Worm (Caenorhabditis elegans) whole organism, L3 larva: ENCODE data around the gene F49E11.2.

ENCODE experiments used
- ZK546.5 ChIP-seq: sonication (generic microtip); optimal IDR thresholded peaks from 2 replicates; lab custom pipeline; 2017; ENCODE audit warnings: missing biosample characterization, missing genetic modification characterization
- ama-1 ChIP-seq: fragments of 150-350 bp; optimal IDR thresholded peaks from 2 replicates; lab custom pipeline; 2018
- ceh-16 ChIP-seq: sonication (generic microtip); optimal IDR thresholded peaks from 2 replicates; lab custom pipeline; 2017; ENCODE audit warnings: missing biosample characterization, missing genetic modification characterization
- ceh-28 ChIP-seq: fragments of 150-350 bp; optimal IDR thresholded peaks from 2 replicates; lab custom pipeline; 2014; ENCODE audit warnings: missing biosample characterization, missing genetic modification reagents, missing genetic modification characterization
- daf-12 ChIP-seq: fragments of 150-350 bp; optimal IDR thresholded peaks from 2 replicates; lab custom pipeline; 2014; ENCODE audit warnings: missing biosample characterization, missing genetic modification reagents, missing genetic modification characterization
- egl-27 ChIP-seq: sonication (generic microtip); optimal IDR thresholded peaks from 4 replicates; lab custom pipeline; 2017; ENCODE audit warnings: missing biosample characterization, missing genetic modification reagents, missing genetic modification characterization
- egl-5 ChIP-seq: fragments of 150-350 bp; optimal IDR thresholded peaks from 2 replicates; lab custom pipeline; 2017; ENCODE audit warnings: missing biosample characterization, missing genetic modification reagents, missing genetic modification characterization, inconsistent platforms
- elt-1 ChIP-seq: fragments of 150-350 bp; optimal IDR thresholded peaks from 2 replicates; lab custom pipeline; 2014; ENCODE audit warnings: missing biosample characterization, missing genetic modification characterization
- elt-2 ChIP-seq: sonication (generic microtip); optimal IDR thresholded peaks from 2 replicates; lab custom pipeline; 2016; ENCODE audit warnings: missing genetic modification reagents, mild to moderate bottlenecking, missing genetic modification characterization, missing compliant biosample characterization
- elt-3 ChIP-seq, 3 experiments: fragments of 150-350 bp in 1 of 3; sonication (generic microtip) in 2 of 3; optimal IDR thresholded peaks; 2 replicates in 2 of 3; 4 replicates in 1 of 3; lab custom pipeline; 2014 to 2017; ENCODE audit warnings: missing biosample characterization in 3 of 3, missing genetic modification characterization in 3 of 3
- eor-1 ChIP-seq, 2 experiments: fragments of 150-350 bp; optimal IDR thresholded peaks; 2 replicates each; lab custom pipeline; 2014 to 2018; ENCODE audit warnings: missing biosample characterization in 2 of 2, missing genetic modification characterization in 2 of 2
- fkh-10 ChIP-seq: sonication (generic microtip); optimal IDR thresholded peaks from 2 replicates; lab custom pipeline; 2017; ENCODE audit warnings: missing biosample characterization, missing genetic modification reagents, missing genetic modification characterization
- fkh-2 ChIP-seq: fragments of 150-350 bp; optimal IDR thresholded peaks from 2 replicates; lab custom pipeline; 2014; ENCODE audit warnings: missing biosample characterization, missing genetic modification reagents, missing genetic modification characterization
- fos-1 ChIP-seq: fragments of 150-350 bp; optimal IDR thresholded peaks from 2 replicates; lab custom pipeline; 2014; ENCODE audit warnings: missing biosample characterization, missing genetic modification characterization
- hmg-11 ChIP-seq: sonication (generic microtip); optimal IDR thresholded peaks from 2 replicates; lab custom pipeline; 2016; ENCODE audit warnings: missing genetic modification characterization, missing compliant biosample characterization
- jun-1 ChIP-seq: fragments of 150-350 bp; optimal IDR thresholded peaks from 2 replicates; lab custom pipeline; 2014; ENCODE audit warnings: missing biosample characterization, missing genetic modification reagents, missing genetic modification characterization
- lin-39 ChIP-seq: fragments of 150-350 bp; optimal IDR thresholded peaks from 2 replicates; lab custom pipeline; 2018; ENCODE audit warnings: missing biosample characterization, missing genetic modification reagents, missing genetic modification characterization
- lsy-12 ChIP-seq: sonication (generic microtip); optimal IDR thresholded peaks from 2 replicates; lab custom pipeline; 2016; ENCODE audit warnings: mild to moderate bottlenecking, missing genetic modification characterization, missing compliant biosample characterization
- mml-1 ChIP-seq: fragments of 150-350 bp; sonication (generic microtip); optimal IDR thresholded peaks from 3 replicates; lab custom pipeline; 2014; ENCODE audit warnings: missing biosample characterization, missing genetic modification characterization
- nhr-12 ChIP-seq: fragments of 150-350 bp; optimal IDR thresholded peaks from 2 replicates; lab custom pipeline; 2014; ENCODE audit warnings: missing biosample characterization, missing genetic modification characterization
- nhr-23 ChIP-seq: fragments of 150-350 bp; optimal IDR thresholded peaks from 2 replicates; lab custom pipeline; 2014; ENCODE audit warnings: missing biosample characterization, missing genetic modification reagents, missing genetic modification characterization
- nhr-237 ChIP-seq: fragments of 150-350 bp; optimal IDR thresholded peaks from 2 replicates; lab custom pipeline; 2014; ENCODE audit warnings: missing biosample characterization, missing genetic modification characterization
- nhr-25 ChIP-seq: sonication (generic microtip); optimal IDR thresholded peaks from 2 replicates; lab custom pipeline; 2017; ENCODE audit warnings: missing biosample characterization, missing genetic modification characterization
- nhr-28 ChIP-seq: fragments of 150-350 bp; optimal IDR thresholded peaks from 2 replicates; lab custom pipeline; 2014; ENCODE audit warnings: missing biosample characterization, missing genetic modification characterization
- nhr-67 ChIP-seq: fragments of 150-350 bp; optimal IDR thresholded peaks from 2 replicates; lab custom pipeline; 2014; ENCODE audit warnings: missing biosample characterization, missing genetic modification characterization
- nhr-77 ChIP-seq: fragments of 150-350 bp; optimal IDR thresholded peaks from 2 replicates; lab custom pipeline; 2014; ENCODE audit warnings: missing biosample characterization, missing genetic modification characterization
- pqm-1 ChIP-seq: fragments of 150-350 bp; optimal IDR thresholded peaks from 2 replicates; lab custom pipeline; 2017; ENCODE audit warnings: missing biosample characterization, missing genetic modification characterization, inconsistent platforms
- sea-2 ChIP-seq: fragments of 150-350 bp; sonication (generic microtip); optimal IDR thresholded peaks from 4 replicates; lab custom pipeline; 2014; ENCODE audit warnings: missing biosample characterization, missing genetic modification reagents, missing genetic modification characterization
- skn-1 ChIP-seq: fragments of 150-350 bp; optimal IDR thresholded peaks from 2 replicates; lab custom pipeline; 2014; ENCODE audit warnings: missing biosample characterization, missing genetic modification characterization
- snpc-4 ChIP-seq: fragments of 150-350 bp; optimal IDR thresholded peaks from 2 replicates; lab custom pipeline; 2014; ENCODE audit warnings: missing biosample characterization, missing genetic modification characterization
- tbx-2 ChIP-seq: sonication (generic microtip); optimal IDR thresholded peaks from 2 replicates; lab custom pipeline; 2016; ENCODE audit warnings: mild to moderate bottlenecking, missing genetic modification characterization, missing compliant biosample characterization
- unc-39 ChIP-seq: sonication (generic microtip); optimal IDR thresholded peaks from 4 replicates; lab custom pipeline; 2017; ENCODE audit warnings: missing biosample characterization, missing genetic modification characterization
- unc-62 ChIP-seq: fragments of 150-350 bp; sonication (generic microtip); optimal IDR thresholded peaks from 4 replicates; lab custom pipeline; 2014; ENCODE audit warnings: missing biosample characterization, missing genetic modification reagents, missing genetic modification characterization
- ztf-11 ChIP-seq: fragments of 150-350 bp; optimal IDR thresholded peaks from 2 replicates; lab custom pipeline; 2014; ENCODE audit warnings: missing biosample characterization, missing genetic modification characterization

F49E11.2 gene

ce11 chrIV:13013711-13014341 lies 25.0 kb downstream of the F49E11.2 start:
- TF ChIP-seq snpc-4 (tag; lab: Kevin White, UChicago) (peak; percentile 24), unc-39 (tag; lab: Kevin White, UChicago) (no peak), fkh-10 (GFP tag; lab: Kevin White, UChicago) (no peak), elt-1 (tag; lab: Kevin White, UChicago) (peak; percentile 97)
- TF ChIP-seq, all 47 proteins: peak for 2

- no peak for TF ChIP-seq daf-12 (tag; lab: Kevin White, UChicago)
- TF ChIP-seq egl-5 (tag; lab: Kevin White, UChicago): peak; percentile 62
- peak; percentile 52 for TF ChIP-seq elt-1 (tag; lab: Kevin White, UChicago)
- no peak for TF ChIP-seq elt-3 (tag; optimal IDR thresholded peaks at IDR 0.05; lab: Kevin White, UChicago)
- TF ChIP-seq nhr-25 (tag; lab: Kevin White, UChicago): peak; percentile 59
These were observed 25.6 kb downstream of the F49E11.2 start for ce11 chrIV:13013231-13013630.

- no peak for TF ChIP-seq ZK546.5 (tag; lab: Kevin White, UChicago)
- TF ChIP-seq hmg-11 (tag; lab: Kevin White, UChicago): no peak
- TF ChIP-seq lsy-12 (tag; lab: Kevin White, UChicago): no peak
- TF ChIP-seq unc-62 (GFP tag; lab: Kevin White, UChicago): no peak
- TF ChIP-seq nhr-77: no peak
- TF ChIP-seq mml-1 (tag; lab: Kevin White, UChicago): no peak
- TF ChIP-seq ceh-16: no peak
- no peak for TF ChIP-seq nhr-67 (tag; lab: Kevin White, UChicago)
- no peak for TF ChIP-seq fos-1 (tag; lab: Kevin White, UChicago)
- TF ChIP-seq sea-2 (GFP tag; lab: Kevin White, UChicago): no peak
These were observed 29.3 kb downstream of the F49E11.2 start for ce11 chrIV:13009507-13009906.

ce11 chrIV:13008405-13009208 lies 30.2 kb downstream of the F49E11.2 start, which contains the start of gene mbk-2:
Gene mbk-2, plus strand, starts transcription at chrIV:13009158.
- TF ChIP-seq pqm-1 (tag; lab: Kevin White, UChicago) (peak; percentile 66), elt-2 (tag; lab: Kevin White, UChicago) (peak; percentile 77), ceh-16 (no peak)

- peak; percentile 29 for TF ChIP-seq nhr-23 (tag; lab: Kevin White, UChicago)
- TF ChIP-seq hmg-11 (tag; lab: Kevin White, UChicago): no peak
These were observed 39.7 kb downstream of the F49E11.2 start for ce11 chrIV:12999087-12999486.

- no peak for TF ChIP-seq nhr-28 (tag; lab: Kevin White, UChicago)
- TF ChIP-seq ztf-11 (tag; lab: Kevin White, UChicago): no peak
- no peak for TF ChIP-seq lin-39 (tag; lab: Kevin White, UChicago)
- peak; percentile 35 for TF ChIP-seq nhr-23 (tag; lab: Kevin White, UChicago)
- peak in 1 of 3 experiments; percentile 8 for TF ChIP-seq elt-3 (tag; optimal IDR thresholded peaks at IDR 0.05; lab: Kevin White, UChicago)
These were observed 41.2 kb downstream of the F49E11.2 start for ce11 chrIV:12997560-12997959.

- TF ChIP-seq jun-1 (tag; lab: Kevin White, UChicago) (no peak), tbx-2 (tag; lab: Kevin White, UChicago) (no peak), skn-1 (tag; lab: Kevin White, UChicago) (no peak), ceh-28 (tag; lab: Kevin White, UChicago) (no peak), egl-27 (no peak), lin-39 (tag; lab: Kevin White, UChicago) (no peak), nhr-237 (tag; lab: Kevin White, UChicago) (no peak), eor-1 (tag; optimal IDR thresholded peaks at IDR 0.05; lab: Kevin White, UChicago) (no peak), fkh-2 (tag; lab: Kevin White, UChicago) (no peak), egl-5 (tag; lab: Kevin White, UChicago) (no peak), nhr-67 (tag; lab: Kevin White, UChicago) (no peak), ZK546.5 (tag; lab: Kevin White, UChicago) (no peak), nhr-25 (tag; lab: Kevin White, UChicago) (no peak), nhr-77 (no peak), nhr-12 (no peak), ztf-11 (tag; lab: Kevin White, UChicago) (no peak), elt-2 (tag; lab: Kevin White, UChicago) (no peak), ama-1 (no peak)
These were observed 42.9 kb downstream of the F49E11.2 start, which contains the start of gene K10D11.7 for ce11 chrIV:12995886-12996285. Gene K10D11.7, minus strand, starts transcription at chrIV:12995986.
